Fruit fly (Drosophila melanogaster) whole organism, prepupa: Measurements from ENCODE around the gene CG43732.

Experiments used
- Blimp-1 ChIP-seq: fragments of 200-800 bp; sonication (Bioruptor generic); optimal IDR thresholded peaks from 3 replicates; lab custom pipeline; 2017; ENCODE audit warnings: missing biosample characterization, missing genetic modification characterization, mild to moderate bottlenecking, moderate library complexity, missing genetic modification reagents
- CG3032 ChIP-seq: fragments of 200-800 bp; optimal IDR thresholded peaks from 2 replicates; lab custom pipeline; 2019; ENCODE audit warnings: missing biosample characterization, mild to moderate bottlenecking, missing genetic modification characterization, moderate library complexity
- CG4318 ChIP-seq: fragments of 200-800 bp; sonication (Bioruptor generic); optimal IDR thresholded peaks from 3 replicates; lab custom pipeline; 2017; ENCODE audit warnings: missing biosample characterization, mild to moderate bottlenecking, missing genetic modification characterization
- CG7368 ChIP-seq: fragments of 200-800 bp; sonication (Bioruptor generic); optimal IDR thresholded peaks from 3 replicates; lab custom pipeline; 2016; ENCODE audit warnings: missing biosample characterization, missing genetic modification characterization
- Lpt ChIP-seq: fragments of 200-800 bp; sonication (Bioruptor generic); optimal IDR thresholded peaks from 3 replicates; lab custom pipeline; 2016; ENCODE audit warnings: missing biosample characterization, missing genetic modification characterization
- Sox102F ChIP-seq: fragments of 200-800 bp; sonication (Bioruptor generic); optimal IDR thresholded peaks from 2 replicates; lab custom pipeline; 2016; ENCODE audit warnings: missing biosample characterization, mild to moderate bottlenecking, missing genetic modification characterization
- acj6 ChIP-seq: fragments of 200-800 bp; sonication (Bioruptor generic); optimal IDR thresholded peaks from 3 replicates; lab custom pipeline; 2016; ENCODE audit warnings: missing biosample characterization, missing genetic modification characterization
- cyc ChIP-seq: fragments of 200-800 bp; sonication (Bioruptor generic); optimal IDR thresholded peaks from 3 replicates; lab custom pipeline; 2016; ENCODE audit warnings: missing biosample characterization, missing genetic modification characterization
- fkh ChIP-seq: fragments of 200-800 bp; sonication (Bioruptor generic); optimal IDR thresholded peaks from 3 replicates; lab custom pipeline; 2017; ENCODE audit warnings: missing biosample characterization, mild to moderate bottlenecking, missing genetic modification characterization, moderate library complexity
- pdm3 ChIP-seq: fragments of 200-800 bp; sonication (Bioruptor generic); optimal IDR thresholded peaks from 3 replicates; lab custom pipeline; 2016; ENCODE audit warnings: missing biosample characterization, missing genetic modification characterization
- vri ChIP-seq: fragments of 200-800 bp; sonication (Bioruptor generic); optimal IDR thresholded peaks from 3 replicates; lab custom pipeline; 2016; ENCODE audit warnings: missing biosample characterization, mild to moderate bottlenecking, missing genetic modification characterization

The CG43732 gene

dm6 chr3R:19023862-19024261, 73.9 kb downstream of the CG43732 start, which contains the start of the genes CG6005 and CG14286 (continued):
- TF ChIP-seq Sox102F (GFP tag; lab: Kevin White, UChicago) (no peak), CG3032 (tag; lab: Kevin White, UChicago) (no peak), vri (GFP tag; lab: Kevin White, UChicago) (peak; percentile 13), CG4318 (GFP tag; lab: Kevin White, UChicago) (no peak)
- TF ChIP-seq, all 60 proteins: peak for 16

- TF ChIP-seq CG7368 (no peak), pdm3 (GFP tag; lab: Kevin White, UChicago) (no peak), acj6 (GFP tag; lab: Kevin White, UChicago) (no peak), vri (GFP tag; lab: Kevin White, UChicago) (no peak), Lpt (GFP tag; lab: Kevin White, UChicago) (no peak), Blimp-1 (GFP tag; lab: Kevin White, UChicago) (no peak), cyc (no peak), fkh (GFP tag; lab: Kevin White, UChicago) (no peak)
Measured at dm6 chr3R:19024761-19025160, 74.8 kb downstream of the CG43732 start, which contains the start of gene CG14285. TSS of gene CG14285 (plus strand) at chr3R:19025099.
